Fruit fly (Drosophila melanogaster): Measurements from ENCODE around the gene Gtpx.

Gtpx gene

DNA sequence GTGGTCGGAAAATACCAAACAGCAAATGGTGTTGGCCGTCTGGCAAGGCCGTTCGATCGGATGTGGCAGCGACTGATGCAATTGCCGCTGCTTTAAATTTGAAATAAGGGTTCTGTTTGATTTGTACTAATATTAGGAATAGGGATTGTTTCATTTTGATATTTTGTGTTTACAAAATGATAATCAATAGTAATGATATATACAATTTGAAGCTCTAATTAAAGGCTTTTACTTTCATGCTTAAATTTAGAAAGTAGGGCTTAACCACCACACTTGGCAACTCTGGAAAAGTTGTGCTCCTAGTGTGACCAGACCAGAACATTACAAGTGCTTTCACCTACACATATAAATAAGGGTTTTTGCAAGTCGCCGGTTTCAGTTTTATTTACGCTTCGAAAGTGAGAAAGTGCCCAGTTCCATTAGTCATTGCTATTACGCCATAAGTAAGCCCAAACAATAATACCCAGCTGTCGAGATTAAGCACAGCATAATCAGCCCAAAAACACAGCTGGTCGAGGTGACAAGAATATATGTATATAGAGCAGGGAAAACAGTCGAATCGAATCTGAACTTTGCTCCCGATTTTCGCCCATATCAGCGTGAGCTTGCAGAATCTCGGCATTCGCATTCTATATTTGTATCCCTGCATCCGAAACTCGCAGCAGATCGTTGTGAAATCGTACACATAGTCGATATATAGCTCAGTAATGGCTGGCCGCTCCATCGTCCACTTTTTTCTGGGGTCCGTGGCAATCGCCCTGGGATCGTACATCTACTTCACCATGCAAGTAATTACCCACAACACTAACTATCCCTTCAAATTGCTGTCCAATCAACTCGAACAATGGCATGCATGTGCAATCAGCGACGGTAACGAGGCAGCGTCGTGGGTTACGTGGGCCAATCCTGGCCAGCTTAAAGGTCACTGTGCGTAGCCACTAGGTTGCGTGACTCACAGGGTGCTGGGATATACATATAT, at the start of gene Gtpx:
Gtpx (plus strand) TSS at position 341 of the 979 bp plus-strand sequence.
- peak; percentile 67 for TF ChIP-seq gl (tag; optimal IDR thresholded peaks at IDR 0.05)
- peak; percentile 40 for TF ChIP-seq Pif1A (GFP tag; optimal IDR thresholded peaks at IDR 0.05)
- TF ChIP-seq Pif1B (GFP tag; optimal IDR thresholded peaks at IDR 0.05), result peak; percentile 17
- peak; percentile 40 for TF ChIP-seq CG34367 (tag; optimal IDR thresholded peaks at IDR 0.05)
- TF ChIP-seq Ets98B (GFP tag; IDR thresholded peaks at IDR 0.05), result peak; percentile 38; the same call in 1 of the 2 replicates
- TF ChIP-seq Snoo (tag; optimal IDR thresholded peaks at IDR 0.05), result peak; percentile 4
- TF ChIP-seq CG9948 (tag; optimal IDR thresholded peaks at IDR 0.05), result no peak
- no peak for TF ChIP-seq rn (GFP tag; IDR thresholded peaks at IDR 0.05)
- peak; percentile 24 for TF ChIP-seq CG8301 (tag; optimal IDR thresholded peaks at IDR 0.05)
- TF ChIP-seq CG4496 (GFP tag; IDR thresholded peaks at IDR 0.05), result peak; percentile 48; the same call in 2 of the 3 replicates
- no peak for TF ChIP-seq CG17806 (tag; optimal IDR thresholded peaks at IDR 0.05)

DNA sequence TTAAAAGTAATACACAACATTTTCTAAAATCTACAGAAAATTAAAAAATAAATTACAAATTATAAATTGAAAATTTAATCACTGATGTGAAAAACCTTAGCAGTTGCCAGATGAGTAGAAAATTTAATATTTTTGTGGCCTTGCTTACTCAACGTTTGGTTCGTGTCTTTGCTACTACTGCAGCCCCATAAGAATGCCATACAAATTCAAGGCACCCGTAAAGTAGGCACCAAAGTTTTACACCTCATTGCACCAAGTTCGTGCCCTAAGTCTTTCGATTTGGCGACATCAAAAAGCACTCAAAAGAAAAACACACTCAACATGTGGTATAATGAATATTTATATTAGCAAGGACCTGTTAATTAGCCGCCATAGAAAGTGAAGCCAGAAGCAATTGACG, 49.1 kb upstream of the Gtpx start:
- no peak for TF ChIP-seq CG15710 (tag; optimal IDR thresholded peaks at IDR 0.05)
- TF ChIP-seq D1 (tag; optimal IDR thresholded peaks at IDR 0.05), result peak; percentile 53
- TF ChIP-seq CG32121 (GFP tag; IDR thresholded peaks at IDR 0.05), result no peak
- TF ChIP-seq EcR (GFP tag; optimal IDR thresholded peaks at IDR 0.05), result peak; percentile 10
- TF ChIP-seq Pif1A (GFP tag; optimal IDR thresholded peaks at IDR 0.05), result no peak

DNA sequence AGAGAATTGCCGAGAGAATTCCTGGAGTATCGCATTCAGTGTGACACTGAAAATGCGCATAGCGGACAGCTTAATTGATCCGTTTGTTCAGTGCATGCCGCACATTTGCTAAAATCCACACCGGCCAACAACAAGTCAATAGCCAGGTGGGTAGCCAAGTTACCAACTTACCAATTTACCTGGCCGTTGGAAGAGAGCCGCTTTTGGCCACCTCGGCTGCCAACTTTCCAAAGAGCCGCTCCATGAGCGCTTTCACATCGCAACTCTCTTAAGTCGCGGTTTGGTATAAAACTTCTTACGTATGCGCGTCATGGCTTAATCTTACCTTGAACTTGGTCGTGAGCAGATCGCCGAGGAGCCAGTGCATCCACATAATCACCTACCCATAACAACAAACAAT, 46.1 kb upstream of the Gtpx start, which contains the start of gene CG12017:
CG12017 (plus strand) TSS at position 310 of the 400 bp plus-strand sequence.
- no peak for TF ChIP-seq fd96Ca (GFP tag; IDR thresholded peaks at IDR 0.05)
- TF ChIP-seq CG34367 (tag; optimal IDR thresholded peaks at IDR 0.05), result no peak
- no peak for TF ChIP-seq CG4496 (GFP tag; IDR thresholded peaks at IDR 0.05)
- no peak for TF ChIP-seq CG17806 (tag; optimal IDR thresholded peaks at IDR 0.05)
- no peak for TF ChIP-seq CG13204 (GFP tag; optimal IDR thresholded peaks at IDR 0.05)
- TF ChIP-seq CG14655 (GFP tag; optimal IDR thresholded peaks at IDR 0.05), result no peak
- no peak for TF ChIP-seq Ets98B (GFP tag; IDR thresholded peaks at IDR 0.05)
- no peak for TF ChIP-seq CG8301 (tag; optimal IDR thresholded peaks at IDR 0.05)
- no peak for TF ChIP-seq Snoo (tag; optimal IDR thresholded peaks at IDR 0.05)
- TF ChIP-seq CG15710 (tag; optimal IDR thresholded peaks at IDR 0.05), result no peak
- TF ChIP-seq CG10348 (GFP tag; IDR thresholded peaks at IDR 0.05), result no peak
- no peak for TF ChIP-seq CG9948 (tag; optimal IDR thresholded peaks at IDR 0.05)

DNA sequence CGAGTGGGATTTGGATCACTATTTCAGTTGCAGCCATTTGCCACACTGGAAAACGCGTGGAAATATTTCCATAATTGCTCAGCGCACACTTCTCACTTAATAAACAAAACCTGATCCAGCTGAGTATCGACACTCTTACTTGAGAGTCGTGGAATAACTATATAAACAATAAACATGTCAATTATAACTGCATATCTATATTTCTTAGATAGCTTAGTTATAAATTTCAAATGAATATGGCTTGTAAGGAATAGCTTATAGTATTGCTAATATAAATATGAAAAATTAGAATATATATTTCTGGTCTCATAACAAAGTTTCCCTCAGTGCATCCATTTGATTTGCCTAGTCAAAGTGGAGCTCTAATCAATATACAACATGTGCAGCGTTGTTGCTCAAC, 42.8 kb upstream of the Gtpx start:
- no peak for TF ChIP-seq CG4496 (GFP tag; IDR thresholded peaks at IDR 0.05)
- peak; percentile 15 for TF ChIP-seq CG8301 (tag; optimal IDR thresholded peaks at IDR 0.05)

DNA sequence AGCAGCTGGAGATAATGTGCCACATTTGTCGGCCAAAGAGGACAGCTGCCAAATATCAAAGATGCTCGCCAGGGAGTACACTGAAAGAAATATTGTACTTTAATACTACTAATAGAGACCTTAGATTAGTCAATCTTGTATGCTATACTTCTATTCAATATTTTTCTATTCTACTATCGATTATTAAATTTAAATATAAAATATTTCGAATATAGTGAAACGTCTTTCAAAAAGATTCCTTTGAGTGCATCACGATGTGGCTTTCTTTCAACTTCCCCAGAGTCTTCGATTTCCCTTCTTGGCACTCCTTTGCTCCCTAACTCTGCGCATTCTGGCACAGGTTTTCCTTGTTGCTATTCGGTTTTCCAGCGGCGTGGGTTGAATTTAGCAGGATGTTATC, 41.2 kb upstream of the Gtpx start:
- no peak for TF ChIP-seq CG8159 (tag; optimal IDR thresholded peaks at IDR 0.05)
- TF ChIP-seq CG8301 (tag; optimal IDR thresholded peaks at IDR 0.05), result peak; percentile 25
- TF ChIP-seq Ets98B (GFP tag; IDR thresholded peaks at IDR 0.05), result 0 out of 2 replicates have a peak, but pooled peaks have one; percentile 34
- peak; percentile 57 for TF ChIP-seq CG14655 (GFP tag; optimal IDR thresholded peaks at IDR 0.05)

DNA sequence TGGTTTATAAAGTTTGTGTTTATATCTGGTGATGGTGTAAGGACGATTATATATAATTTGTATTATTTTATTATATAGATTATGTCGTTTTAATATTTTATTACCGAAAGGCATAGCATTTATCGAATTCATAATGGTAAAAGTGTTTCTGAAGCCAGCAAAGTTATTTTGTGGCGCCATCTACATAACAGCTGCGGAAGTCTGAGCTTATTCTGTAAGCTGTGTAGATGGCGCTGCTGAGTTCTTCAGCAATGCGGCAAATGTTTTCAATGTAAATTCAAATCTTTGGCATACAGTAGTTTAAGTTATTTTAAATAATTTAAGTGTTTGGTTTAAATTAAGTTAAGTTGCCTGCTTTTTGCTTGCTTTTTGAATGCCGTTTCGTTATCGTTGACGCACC, 37.7 kb upstream of the Gtpx start:
- peak; percentile 37 for TF ChIP-seq D1 (tag; optimal IDR thresholded peaks at IDR 0.05)
- no peak for TF ChIP-seq CG9948 (tag; optimal IDR thresholded peaks at IDR 0.05)

DNA sequence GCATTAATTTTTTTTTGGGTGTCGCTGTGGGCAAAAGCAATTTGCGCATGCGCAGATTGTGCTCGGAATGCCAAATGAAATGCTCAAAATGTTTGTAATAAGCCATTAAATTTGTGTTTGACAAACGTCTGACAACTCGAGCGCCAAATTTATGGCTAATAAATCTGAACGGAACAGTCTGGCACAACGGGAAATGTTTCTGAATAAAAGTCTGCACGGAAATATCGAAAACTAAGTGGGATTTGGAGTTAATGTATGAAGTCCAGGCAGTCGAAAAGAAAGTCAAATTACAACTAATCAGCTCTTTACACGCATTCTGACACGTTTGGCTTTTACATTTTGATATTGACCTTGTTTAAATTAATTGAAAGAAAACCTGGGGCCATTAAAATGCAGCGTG, 34.9 kb upstream of the Gtpx start, which contains the start of gene CG12009:
CG12009 (plus strand) TSS at position 301 of the 400 bp plus-strand sequence.
- TF ChIP-seq Snoo (tag; optimal IDR thresholded peaks at IDR 0.05), result no peak
- TF ChIP-seq CG10348 (GFP tag; IDR thresholded peaks at IDR 0.05), result no peak
- TF ChIP-seq CG4496 (GFP tag; IDR thresholded peaks at IDR 0.05), result no peak
- no peak for TF ChIP-seq CG13204 (GFP tag; optimal IDR thresholded peaks at IDR 0.05)
- TF ChIP-seq rn (GFP tag; IDR thresholded peaks at IDR 0.05), result no peak
- TF ChIP-seq CG17806 (tag; optimal IDR thresholded peaks at IDR 0.05), result no peak
- TF ChIP-seq CG8159 (tag; optimal IDR thresholded peaks at IDR 0.05), result no peak
- no peak for TF ChIP-seq EcR (GFP tag; optimal IDR thresholded peaks at IDR 0.05)
- TF ChIP-seq Pif1A (GFP tag; optimal IDR thresholded peaks at IDR 0.05), result no peak
- no peak for TF ChIP-seq D1 (tag; optimal IDR thresholded peaks at IDR 0.05)
- TF ChIP-seq CG34367 (tag; optimal IDR thresholded peaks at IDR 0.05), result no peak
- no peak for TF ChIP-seq fd96Ca (GFP tag; IDR thresholded peaks at IDR 0.05)
- no peak for TF ChIP-seq CG12605 (GFP tag; IDR thresholded peaks at IDR 0.05)
- TF ChIP-seq CG14655 (GFP tag; optimal IDR thresholded peaks at IDR 0.05), result no peak
- no peak for TF ChIP-seq CG32121 (GFP tag; IDR thresholded peaks at IDR 0.05)
- no peak for TF ChIP-seq CG9948 (tag; optimal IDR thresholded peaks at IDR 0.05)
- no peak for TF ChIP-seq CG15710 (tag; optimal IDR thresholded peaks at IDR 0.05)
- no peak for TF ChIP-seq Ets98B (GFP tag; IDR thresholded peaks at IDR 0.05)
